Worm (Caenorhabditis elegans): ENCODE results near the gene ZC178.2.

DNA sequence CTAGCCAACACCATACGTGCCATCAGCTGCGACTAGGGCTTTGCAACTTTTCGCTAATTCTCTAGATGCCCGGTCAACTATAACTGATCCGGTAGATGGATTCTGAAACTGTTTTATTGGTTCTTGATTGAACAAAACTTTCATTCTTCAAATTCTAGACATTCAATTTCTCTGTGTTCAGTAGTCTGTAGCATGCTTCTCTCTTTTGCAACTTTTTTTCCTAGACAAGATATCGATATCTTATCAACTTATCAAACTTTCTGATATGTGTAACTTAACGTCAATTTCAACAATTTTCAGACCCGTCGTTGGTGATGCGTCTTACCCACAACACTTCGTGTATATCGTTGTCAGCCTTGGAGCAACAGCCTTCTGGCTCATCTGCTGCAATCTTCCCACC is 46.0 kb downstream of the ZC178.2 start, which contains the start of gene ZC190.4:
- TF ChIP-seq pha-4 (tag; optimal IDR thresholded peaks at IDR 0.05) (no peak), skn-1 (tag; optimal IDR thresholded peaks at IDR 0.05) (no peak), zag-1 (tag; optimal IDR thresholded peaks at IDR 0.05) (no peak)
